Fruit fly (Drosophila melanogaster) whole organism, embryonic: ENCODE results near the gene CG33325.

Experiments
- Ada2b ChIP-seq: fragments of 200-800 bp; sonication (Bioruptor generic); IDR thresholded peaks from 2 replicates; pipeline ENCODE4 v1.3.6; 2022; ENCODE audit warnings: missing biosample characterization, missing genetic modification characterization
- CG11093 ChIP-seq: fragments of 200-800 bp; sonication (Bioruptor generic); IDR thresholded peaks from 3 replicates; pipeline ENCODE4 v1.3.6; 2022; ENCODE audit warnings: missing biosample characterization, missing genetic modification characterization
- CG12104 ChIP-seq: fragments of 200-800 bp; sonication (Bioruptor generic); optimal IDR thresholded peaks from 3 replicates; lab custom pipeline; 2016; ENCODE audit warnings: missing biosample characterization, missing genetic modification characterization
- CG12659 ChIP-seq: fragments of 200-800 bp; sonication (Bioruptor generic); optimal IDR thresholded peaks from 3 replicates; lab custom pipeline; 2017; ENCODE audit warnings: mild to moderate bottlenecking, missing biosample characterization, missing genetic modification reagents, missing genetic modification characterization
- CG1529 ChIP-seq: fragments of 200-800 bp; sonication (Bioruptor generic); optimal IDR thresholded peaks from 3 replicates; lab custom pipeline; 2018; ENCODE audit warnings: missing biosample characterization, missing genetic modification characterization
- CG16779 ChIP-seq: fragments of 200-800 bp; sonication (Bioruptor generic); IDR thresholded peaks from 2 replicates; pipeline ENCODE4 v1.3.6; 2022; ENCODE audit warnings: missing biosample characterization, missing genetic modification characterization
- CG17912 ChIP-seq: fragments of 200-800 bp; sonication (Bioruptor generic); optimal IDR thresholded peaks from 2 replicates; lab custom pipeline; 2018; ENCODE audit warnings: missing biosample characterization, mild to moderate bottlenecking, missing genetic modification characterization
- CG18599 ChIP-seq: fragments of 200-800 bp; sonication (Bioruptor generic); optimal IDR thresholded peaks from 3 replicates; lab custom pipeline; 2017; ENCODE audit warnings: missing biosample characterization, missing genetic modification characterization, mild to moderate bottlenecking, moderate library complexity, missing genetic modification reagents
- CG30403 ChIP-seq: fragments of 200-800 bp; sonication (Bioruptor generic); optimal IDR thresholded peaks from 3 replicates; lab custom pipeline; 2016; ENCODE audit warnings: missing biosample characterization, missing genetic modification characterization
- CG32532 ChIP-seq: fragments of 200-800 bp; sonication (Bioruptor generic); IDR thresholded peaks from 2 replicates; pipeline ENCODE4 v1.3.6; 2022; ENCODE audit warnings: missing biosample characterization, missing genetic modification characterization
- CG4820 ChIP-seq: fragments of 200-800 bp; sonication (Bioruptor generic); optimal IDR thresholded peaks from 3 replicates; lab custom pipeline; 2016; ENCODE audit warnings: missing biosample characterization, missing genetic modification characterization
- CG6654 ChIP-seq: fragments of 200-800 bp; sonication (Bioruptor generic); optimal IDR thresholded peaks from 2 replicates; lab custom pipeline; 2017; ENCODE audit warnings: missing biosample characterization, mild to moderate bottlenecking, missing genetic modification characterization
- CG6791 ChIP-seq: fragments of 200-800 bp; sonication (Bioruptor generic); IDR thresholded peaks from 3 replicates; pipeline ENCODE4 v1.3.6; 2022; ENCODE audit warnings: missing biosample characterization, missing genetic modification characterization; ENCODE audit not compliant: partially characterized antibody
- CG6854 ChIP-seq: fragments of 200-800 bp; sonication (Bioruptor generic); optimal IDR thresholded peaks from 3 replicates; lab custom pipeline; 2017; ENCODE audit warnings: missing biosample characterization, mild to moderate bottlenecking, missing genetic modification characterization
- CG8388 ChIP-seq: fragments of 200-800 bp; sonication (Bioruptor generic); optimal IDR thresholded peaks from 2 replicates; lab custom pipeline; 2019; ENCODE audit warnings: missing biosample characterization, mild to moderate bottlenecking, missing genetic modification characterization, moderate library complexity
- Dbx ChIP-seq: fragments of 200-800 bp; sonication (Bioruptor generic); IDR thresholded peaks from 3 replicates; pipeline ENCODE4 v1.3.6; 2022; ENCODE audit warnings: missing biosample characterization, missing genetic modification characterization
- Hmx ChIP-seq: fragments of 200-800 bp; sonication (Bioruptor generic); optimal IDR thresholded peaks from 2 replicates; lab custom pipeline; 2016; ENCODE audit warnings: missing biosample characterization, missing genetic modification characterization
- Hr51 ChIP-seq, 2 experiments: fragments of 200-800 bp; sonication (Bioruptor generic); optimal IDR thresholded peaks; 2 replicates in 1 of 2; 3 replicates in 1 of 2; lab custom pipeline; 2016 to 2018; ENCODE audit warnings: missing biosample characterization in 2 of 2, missing genetic modification characterization in 2 of 2, mild to moderate bottlenecking in 1 of 2, moderate library complexity in 1 of 2
- Hr78 ChIP-seq, 2 experiments: fragments of 200-800 bp in 1 of 2; fragments of >200 bp in 1 of 2; sonication (Bioruptor generic) in 1 of 2; optimal IDR thresholded peaks; 2 replicates each; lab custom pipeline; 2017 to 2019; ENCODE audit warnings: missing biosample characterization in 2 of 2, missing genetic modification characterization in 2 of 2, mild to moderate bottlenecking in 1 of 2, moderate library complexity in 1 of 2
- Kr ChIP-seq: fragments of 200-800 bp; sonication (Bioruptor generic); optimal IDR thresholded peaks from 2 replicates; lab custom pipeline; 2017; ENCODE audit warnings: missing biosample characterization, mild to moderate bottlenecking, missing genetic modification characterization
- Lpt ChIP-seq: fragments of >200 bp; optimal IDR thresholded peaks from 2 replicates; lab custom pipeline; 2018; ENCODE audit warnings: missing biosample characterization, missing genetic modification characterization
- Mad ChIP-seq: fragments of 200-800 bp; sonication (Bioruptor generic); optimal IDR thresholded peaks from 2 replicates; lab custom pipeline; 2016; ENCODE audit warnings: missing biosample characterization, missing genetic modification characterization
- Nf-YB ChIP-seq: fragments of 200-800 bp; sonication (Bioruptor generic); optimal IDR thresholded peaks from 3 replicates; lab custom pipeline; 2019; ENCODE audit warnings: missing biosample characterization, mild to moderate bottlenecking, missing genetic modification characterization, moderate library complexity
- PHDP ChIP-seq: fragments of 200-800 bp; sonication (Bioruptor generic); optimal IDR thresholded peaks from 3 replicates; lab custom pipeline; 2018; ENCODE audit warnings: missing biosample characterization, mild to moderate bottlenecking, missing genetic modification characterization, moderate library complexity
- Side ChIP-seq: fragments of 200-800 bp; sonication (Bioruptor generic); optimal IDR thresholded peaks from 2 replicates; lab custom pipeline; 2016; ENCODE audit warnings: missing biosample characterization, missing genetic modification characterization
- Six4 ChIP-seq: fragments of 200-800 bp; sonication (Bioruptor generic); optimal IDR thresholded peaks from 2 replicates; lab custom pipeline; 2016; ENCODE audit warnings: missing biosample characterization, missing genetic modification characterization
- Sox102F ChIP-seq: fragments of 200-800 bp; sonication (Bioruptor generic); optimal IDR thresholded peaks from 2 replicates; lab custom pipeline; 2018; ENCODE audit warnings: missing biosample characterization, mild to moderate bottlenecking, missing genetic modification characterization, moderate library complexity
- ara ChIP-seq: fragments of 200-800 bp; sonication (Bioruptor generic); IDR thresholded peaks from 2 replicates; pipeline ENCODE4 v1.3.6; 2022; ENCODE audit warnings: missing biosample characterization, missing genetic modification characterization
- croc ChIP-seq: fragments of 200-800 bp; sonication (Bioruptor generic); conservative IDR thresholded peaks from 3 replicates; pipeline ENCODE4 v1.3.6; 2022; ENCODE audit warnings: missing biosample characterization, missing genetic modification characterization
- dmrt99B ChIP-seq: fragments of 200-800 bp; sonication (Bioruptor generic); optimal IDR thresholded peaks from 2 replicates; lab custom pipeline; 2018; ENCODE audit warnings: missing biosample characterization, mild to moderate bottlenecking, missing genetic modification characterization, moderate library complexity
- eve ChIP-seq, 2 experiments: fragments of >200 bp; optimal IDR thresholded peaks; 2 replicates each; lab custom pipeline; 2017; ENCODE audit warnings: missing biosample characterization in 2 of 2, missing genetic modification characterization in 2 of 2
- fd64A ChIP-seq: fragments of 200-800 bp; sonication (Bioruptor generic); optimal IDR thresholded peaks from 3 replicates; lab custom pipeline; 2018; ENCODE audit warnings: missing biosample characterization, mild to moderate bottlenecking, missing genetic modification characterization
- fru ChIP-seq: fragments of >200 bp; optimal IDR thresholded peaks from 2 replicates; lab custom pipeline; 2017
- gcm ChIP-seq: fragments of 200-800 bp; sonication (Bioruptor generic); optimal IDR thresholded peaks from 2 replicates; lab custom pipeline; 2019; ENCODE audit warnings: missing biosample characterization, mild to moderate bottlenecking, missing genetic modification characterization, moderate library complexity
- hbn ChIP-seq: fragments of 200-800 bp; sonication (Bioruptor generic); IDR thresholded peaks from 2 replicates; pipeline ENCODE4 v1.3.6; 2022; ENCODE audit warnings: missing biosample characterization, missing genetic modification characterization; ENCODE audit not compliant: partially characterized antibody
- lov ChIP-seq, 2 experiments: fragments of 200-800 bp in 1 of 2; fragments of >200 bp in 1 of 2; sonication (Bioruptor generic) in 1 of 2; IDR thresholded peaks in 1 of 2; optimal IDR thresholded peaks in 1 of 2; 2 replicates in 1 of 2; 3 replicates in 1 of 2; pipeline versions ENCODE4 v1.3.6 to Lab custom; 2017 to 2022; ENCODE audit warnings: missing biosample characterization in 1 of 2, missing genetic modification characterization in 1 of 2
- nmo ChIP-seq: fragments of 200-800 bp; sonication (Bioruptor generic); optimal IDR thresholded peaks from 2 replicates; lab custom pipeline; 2018; ENCODE audit warnings: missing biosample characterization, mild to moderate bottlenecking, missing genetic modification characterization, moderate library complexity
- onecut ChIP-seq: fragments of 200-800 bp; sonication (Bioruptor generic); IDR thresholded peaks from 2 replicates; pipeline ENCODE4 v1.3.6; 2022; ENCODE audit warnings: missing biosample characterization, missing genetic modification characterization
- p53 ChIP-seq: fragments of 200-800 bp; sonication (Bioruptor generic); optimal IDR thresholded peaks from 2 replicates; lab custom pipeline; 2016; ENCODE audit warnings: missing biosample characterization, missing genetic modification characterization
- pfk ChIP-seq: fragments of 200-800 bp; sonication (Bioruptor generic); optimal IDR thresholded peaks from 2 replicates; lab custom pipeline; 2018; ENCODE audit warnings: missing biosample characterization, mild to moderate bottlenecking, missing genetic modification characterization, moderate library complexity
- run ChIP-seq: fragments of 200-800 bp; sonication (Bioruptor generic); optimal IDR thresholded peaks from 3 replicates; lab custom pipeline; 2018; ENCODE audit warnings: missing biosample characterization, mild to moderate bottlenecking, missing genetic modification characterization
- slbo ChIP-seq: fragments of 200-800 bp; sonication (Bioruptor generic); IDR thresholded peaks from 2 replicates; pipeline ENCODE4 v1.3.6; 2022; ENCODE audit warnings: missing biosample characterization, missing genetic modification characterization
- sob ChIP-seq: fragments of 200-800 bp; sonication (Bioruptor generic); IDR thresholded peaks from 2 replicates; pipeline ENCODE4 v1.3.6; 2022; ENCODE audit warnings: missing biosample characterization, missing genetic modification characterization
- sr ChIP-seq: fragments of 200-800 bp; sonication (Bioruptor generic); IDR thresholded peaks from 3 replicates; pipeline ENCODE4 v1.3.6; 2022; ENCODE audit warnings: missing biosample characterization, missing genetic modification characterization
- ssp ChIP-seq: fragments of 200-800 bp; sonication (Bioruptor generic); IDR thresholded peaks from 2 replicates; pipeline ENCODE4 v1.3.6; 2022; ENCODE audit warnings: missing biosample characterization, missing genetic modification characterization
- stwl ChIP-seq: fragments of 200-800 bp; sonication (Bioruptor generic); optimal IDR thresholded peaks from 3 replicates; lab custom pipeline; 2018; ENCODE audit warnings: missing biosample characterization, mild to moderate bottlenecking, missing genetic modification characterization, moderate library complexity
- tll ChIP-seq, 2 experiments: fragments of 200-800 bp in 1 of 2; fragments of >200 bp in 1 of 2; sonication (Bioruptor generic) in 1 of 2; optimal IDR thresholded peaks; 2 replicates each; lab custom pipeline; 2017 to 2019; ENCODE audit warnings: missing biosample characterization in 2 of 2, missing genetic modification characterization in 2 of 2, mild to moderate bottlenecking in 1 of 2, moderate library complexity in 1 of 2
- trh ChIP-seq: fragments of 200-800 bp; sonication (Bioruptor generic); optimal IDR thresholded peaks from 2 replicates; lab custom pipeline; 2016; ENCODE audit warnings: missing biosample characterization, missing genetic modification characterization
- tup ChIP-seq: fragments of 200-800 bp; sonication (Bioruptor generic); optimal IDR thresholded peaks from 2 replicates; lab custom pipeline; 2016; ENCODE audit warnings: missing biosample characterization, mild to moderate bottlenecking, missing genetic modification characterization, moderate library complexity
- vfl ChIP-seq: fragments of 200-800 bp; sonication (Bioruptor generic); optimal IDR thresholded peaks from 2 replicates; lab custom pipeline; 2016; ENCODE audit warnings: missing biosample characterization, missing genetic modification characterization

CG33325 gene

dm6 chr3R:8711890-8712449 is 32.1 kb upstream of the CG33325 start (continued):
- no peak for TF ChIP-seq CG6791 (GFP tag; lab: Robert Waterston, UW)
- TF ChIP-seq Ada2b (GFP tag; lab: Robert Waterston, UW), result no peak
- TF ChIP-seq hbn (GFP tag; lab: Robert Waterston, UW), result no peak
- TF ChIP-seq Lpt (GFP tag; lab: Kevin White, UChicago), result no peak
- TF ChIP-seq stwl (tag; lab: Kevin White, UChicago), result no peak
- no peak for TF ChIP-seq ssp (GFP tag; lab: Robert Waterston, UW)
- no peak for TF ChIP-seq CG12104 (GFP tag; lab: Kevin White, UChicago)
- no peak for TF ChIP-seq sr (GFP tag; lab: Robert Waterston, UW)
- no peak for TF ChIP-seq gcm
- no peak for TF ChIP-seq slbo (GFP tag; lab: Robert Waterston, UW)
- no peak for TF ChIP-seq tll (GFP tag; optimal IDR thresholded peaks at IDR 0.05; lab: Kevin White, UChicago)
- TF ChIP-seq fru (lab: Kevin White, UChicago), result no peak
- TF ChIP-seq CG30403, result no peak
- no peak for TF ChIP-seq eve (GFP tag; optimal IDR thresholded peaks at IDR 0.05; lab: Kevin White, UChicago)
- no peak for TF ChIP-seq CG16779
- TF ChIP-seq Kr (GFP tag; lab: Kevin White, UChicago), result no peak
- TF ChIP-seq onecut, result no peak
- TF ChIP-seq tup (GFP tag; lab: Kevin White, UChicago), result no peak
- TF ChIP-seq vfl, result no peak
- no peak for TF ChIP-seq Side (GFP tag; lab: Kevin White, UChicago)
- TF ChIP-seq CG6854 (GFP tag; lab: Kevin White, UChicago), result no peak
- TF ChIP-seq ara (GFP tag; lab: Robert Waterston, UW), result no peak
- TF ChIP-seq nmo (GFP tag; lab: Kevin White, UChicago), result peak; percentile 29
- TF ChIP-seq CG32532 (GFP tag; lab: Robert Waterston, UW), result no peak
- TF ChIP-seq pfk (GFP tag; lab: Kevin White, UChicago), result no peak
- TF ChIP-seq Sox102F (GFP tag; lab: Kevin White, UChicago), result peak; percentile 61
- peak in 1 of 2 experiments; percentile 86 for TF ChIP-seq Hr78 (GFP tag; optimal IDR thresholded peaks at IDR 0.05; lab: Kevin White, UChicago)
- TF ChIP-seq CG6654 (GFP tag; lab: Kevin White, UChicago), result no peak
- no peak for TF ChIP-seq fd64A
- peak; percentile 12 for TF ChIP-seq CG18599 (GFP tag; lab: Kevin White, UChicago)
- TF ChIP-seq CG11093 (GFP tag; lab: Robert Waterston, UW), result no peak
- no peak for TF ChIP-seq run (tag; lab: Kevin White, UChicago)
- TF ChIP-seq dmrt99B (tag; lab: Kevin White, UChicago), result peak; percentile 41
- TF ChIP-seq Hr51 (GFP tag; optimal IDR thresholded peaks at IDR 0.05; lab: Kevin White, UChicago), result peak in 1 of 2 experiments; percentile 63
- no peak for TF ChIP-seq CG1529 (GFP tag; lab: Kevin White, UChicago)
- no peak for TF ChIP-seq CG8388
- TF ChIP-seq Dbx (GFP tag; lab: Robert Waterston, UW), result no peak
- no peak for TF ChIP-seq CG12659 (GFP tag; lab: Kevin White, UChicago)
- no peak for TF ChIP-seq CG4820 (GFP tag; lab: Kevin White, UChicago)
- no peak for TF ChIP-seq Mad (GFP tag; lab: Kevin White, UChicago)
- TF ChIP-seq p53 (GFP tag; lab: Kevin White, UChicago), result no peak
- no peak for TF ChIP-seq sob (GFP tag; lab: Robert Waterston, UW)
- TF ChIP-seq lov (optimal IDR thresholded peaks at IDR 0.05; lab: Kevin White, UChicago), result no peak
- TF ChIP-seq lov (GFP tag; IDR thresholded peaks at IDR 0.05; lab: Robert Waterston, UW), result no peak
- no peak for TF ChIP-seq CG17912 (GFP tag; lab: Kevin White, UChicago)
- no peak for TF ChIP-seq Six4 (GFP tag; lab: Kevin White, UChicago)
- TF ChIP-seq Nf-YB (GFP tag; lab: Kevin White, UChicago), result no peak
- TF ChIP-seq trh (GFP tag; lab: Kevin White, UChicago), result no peak
- no peak for TF ChIP-seq Hmx (GFP tag; lab: Kevin White, UChicago)
- peak; percentile 3 for TF ChIP-seq PHDP (tag; lab: Kevin White, UChicago)
- TF ChIP-seq croc (GFP tag; lab: Robert Waterston, UW), result no peak
